Fruit fly (Drosophila melanogaster) whole organism, wandering third instar larva: Measurements from ENCODE around the gene wapl.

ENCODE experiments used
- Abd-B ChIP-seq: fragments of >200 bp; optimal IDR thresholded peaks from 2 replicates; lab custom pipeline; 2017; ENCODE audit warnings: missing biosample characterization, missing genetic modification characterization
- CG32264 ChIP-seq: fragments of 200-800 bp; sonication (Bioruptor generic); optimal IDR thresholded peaks from 2 replicates; lab custom pipeline; 2016; ENCODE audit warnings: missing biosample characterization, missing genetic modification characterization
- CG9705 ChIP-seq: fragments of 200-800 bp; sonication (Bioruptor generic); optimal IDR thresholded peaks from 2 replicates; lab custom pipeline; 2018; ENCODE audit warnings: missing biosample characterization, mild to moderate bottlenecking, missing genetic modification characterization
- CrebA ChIP-seq: fragments of 200-800 bp; sonication (Bioruptor generic); optimal IDR thresholded peaks from 2 replicates; lab custom pipeline; 2016; ENCODE audit warnings: missing biosample characterization, mild to moderate bottlenecking, missing genetic modification characterization, borderline replicate concordance
- Dif ChIP-seq: fragments of 200-275, 200-300 bp; sonication (Bioruptor generic); optimal IDR thresholded peaks from 2 replicates; lab custom pipeline; 2018; ENCODE audit warnings: missing biosample characterization, missing genetic modification characterization; ENCODE audit not compliant: partially characterized antibody
- GATAd ChIP-seq: sonication (Bioruptor generic); optimal IDR thresholded peaks from 2 replicates; lab custom pipeline; 2016; ENCODE audit warnings: missing biosample characterization, missing genetic modification characterization
- HLH106 ChIP-seq: fragments of 200-800 bp; optimal IDR thresholded peaks from 3 replicates; lab custom pipeline; 2019; ENCODE audit warnings: missing biosample characterization, mild to moderate bottlenecking, missing genetic modification characterization, moderate library complexity
- Hnf4 ChIP-seq: fragments of 200-800 bp; sonication (Bioruptor generic); optimal IDR thresholded peaks from 2 replicates; lab custom pipeline; 2016; ENCODE audit warnings: missing biosample characterization, mild to moderate bottlenecking, missing genetic modification characterization
- Hr78 ChIP-seq: fragments of >200 bp; optimal IDR thresholded peaks from 2 replicates; lab custom pipeline; 2017; ENCODE audit warnings: missing biosample characterization, missing genetic modification characterization
- Hr83 ChIP-seq: fragments of 200-300 bp; sonication (Bioruptor generic); optimal IDR thresholded peaks from 2 replicates; lab custom pipeline; 2016; ENCODE audit warnings: missing biosample characterization, mild to moderate bottlenecking, missing genetic modification characterization, moderate library complexity; ENCODE audit not compliant: poor library complexity, severe bottlenecking
- Jra ChIP-seq: sonication (Bioruptor generic); optimal IDR thresholded peaks from 2 replicates; lab custom pipeline; 2016; ENCODE audit warnings: missing biosample characterization, missing genetic modification characterization
- N ChIP-seq: fragments of >200 bp; optimal IDR thresholded peaks from 2 replicates; lab custom pipeline; 2018; ENCODE audit warnings: missing biosample characterization, missing external identifiers, missing genetic modification characterization
- OdsH ChIP-seq: fragments of 200-800 bp; sonication (Bioruptor generic); optimal IDR thresholded peaks from 2 replicates; lab custom pipeline; 2016; ENCODE audit warnings: missing biosample characterization, mild to moderate bottlenecking, missing genetic modification characterization
- Rel ChIP-seq, 2 experiments: fragments of 200-800 bp; sonication (Bioruptor generic) in 1 of 2; optimal IDR thresholded peaks; 2 replicates in 1 of 2; 3 replicates in 1 of 2; lab custom pipeline; 2016 to 2019; ENCODE audit warnings: mild to moderate bottlenecking in 2 of 2, missing biosample characterization in 2 of 2, missing genetic modification characterization in 2 of 2, moderate library complexity in 1 of 2
- Sp1 ChIP-seq: fragments of 200-800 bp; sonication (Bioruptor generic); optimal IDR thresholded peaks from 3 replicates; lab custom pipeline; 2019; ENCODE audit warnings: missing biosample characterization, mild to moderate bottlenecking, missing genetic modification characterization, moderate library complexity
- Vsx2 ChIP-seq: fragments of 200-300, 225-300 bp; sonication (Bioruptor generic); optimal IDR thresholded peaks from 2 replicates; lab custom pipeline; 2018; ENCODE audit warnings: missing biosample characterization, missing genetic modification characterization; ENCODE audit not compliant: partially characterized antibody
- br ChIP-seq: fragments of 200-800 bp; sonication (Bioruptor generic); optimal IDR thresholded peaks from 2 replicates; lab custom pipeline; 2016; ENCODE audit warnings: missing biosample characterization, missing genetic modification characterization
- dsf ChIP-seq: sonication (Bioruptor generic); optimal IDR thresholded peaks from 2 replicates; lab custom pipeline; 2016; ENCODE audit warnings: missing biosample characterization, missing genetic modification characterization, borderline replicate concordance
- ey ChIP-seq: fragments of 200-800 bp; sonication (Bioruptor generic); optimal IDR thresholded peaks from 2 replicates; lab custom pipeline; 2016; ENCODE audit warnings: missing biosample characterization, missing genetic modification characterization
- foxo ChIP-seq, 2 experiments: fragments of 200-800 bp; sonication (Bioruptor generic); optimal IDR thresholded peaks; 2 replicates in 1 of 2; 3 replicates in 1 of 2; lab custom pipeline; 2016 to 2017; ENCODE audit warnings: missing biosample characterization in 2 of 2, missing genetic modification characterization in 2 of 2
- fru ChIP-seq: fragments of 200-800 bp; sonication (Bioruptor generic); optimal IDR thresholded peaks from 3 replicates; lab custom pipeline; 2016; ENCODE audit warnings: missing biosample characterization, mild to moderate bottlenecking, missing genetic modification characterization
- h ChIP-seq: fragments of 200-800 bp; sonication (Bioruptor generic); optimal IDR thresholded peaks from 3 replicates; lab custom pipeline; 2016; ENCODE audit warnings: missing biosample characterization, mild to moderate bottlenecking, missing genetic modification characterization
- jim ChIP-seq: fragments of 175-275, 200-325 bp; sonication (Bioruptor generic); optimal IDR thresholded peaks from 2 replicates; lab custom pipeline; 2016; ENCODE audit warnings: missing biosample characterization, mild to moderate bottlenecking, missing genetic modification characterization
- lola ChIP-seq: fragments of >200 bp; optimal IDR thresholded peaks from 2 replicates; lab custom pipeline; 2017; ENCODE audit warnings: missing biosample characterization, missing genetic modification characterization
- psq ChIP-seq: fragments of 200-800 bp; sonication (Bioruptor generic); optimal IDR thresholded peaks from 3 replicates; lab custom pipeline; 2017; ENCODE audit warnings: missing biosample characterization, mild to moderate bottlenecking, missing genetic modification characterization, moderate library complexity
- rgr ChIP-seq: fragments of 200-800 bp; sonication (Bioruptor generic); optimal IDR thresholded peaks from 3 replicates; lab custom pipeline; 2016; ENCODE audit warnings: missing biosample characterization, mild to moderate bottlenecking, missing genetic modification characterization
- sage ChIP-seq: fragments of 200-800 bp; sonication (Bioruptor generic); optimal IDR thresholded peaks from 2 replicates; lab custom pipeline; 2016; ENCODE audit warnings: missing biosample characterization, mild to moderate bottlenecking, missing genetic modification characterization
- tai ChIP-seq: sonication (Bioruptor generic); optimal IDR thresholded peaks from 2 replicates; lab custom pipeline; 2016; ENCODE audit warnings: missing biosample characterization, missing genetic modification characterization
- usp ChIP-seq: fragments of >200 bp; optimal IDR thresholded peaks from 2 replicates; lab custom pipeline; 2017; ENCODE audit warnings: missing biosample characterization, missing genetic modification characterization

Gene wapl

dm6 chrX:2158668-2159163 lies at the start of gene wapl:
wapl (minus strand) TSS chrX:2158983.
- TF ChIP-seq rgr (GFP tag; lab: Kevin White, UChicago) (peak; percentile 37), foxo (GFP tag; optimal IDR thresholded peaks at IDR 0.05; lab: Kevin White, UChicago) (peak in 1 of 2 experiments; percentile 39), Jra (GFP tag; lab: Kevin White, UChicago) (peak; percentile 75), psq (GFP tag; lab: Kevin White, UChicago) (peak; percentile 7), jim (no peak), fru (GFP tag; lab: Kevin White, UChicago) (peak; percentile 25), Hr83 (GFP tag; lab: Kevin White, UChicago) (peak; percentile 82), Vsx2 (GFP tag; lab: Kevin White, UChicago) (no peak), h (GFP tag; lab: Kevin White, UChicago) (peak; percentile 27), tai (GFP tag; lab: Kevin White, UChicago) (no peak), Rel (GFP tag; optimal IDR thresholded peaks at IDR 0.05; lab: Kevin White, UChicago) (no peak), Rel (tag; optimal IDR thresholded peaks at IDR 0.05; lab: Kevin White, UChicago) (peak; percentile 6)

- TF ChIP-seq GATAd (GFP tag; lab: Kevin White, UChicago) (no peak), psq (GFP tag; lab: Kevin White, UChicago) (no peak), N (GFP tag; lab: Kevin White, UChicago) (no peak), sage (GFP tag; lab: Kevin White, UChicago) (no peak), rgr (GFP tag; lab: Kevin White, UChicago) (no peak), OdsH (GFP tag; lab: Kevin White, UChicago) (no peak), Hr78 (no peak), Abd-B (GFP tag; lab: Kevin White, UChicago) (no peak), Vsx2 (GFP tag; lab: Kevin White, UChicago) (no peak), Jra (GFP tag; lab: Kevin White, UChicago) (no peak), Hnf4 (GFP tag; lab: Kevin White, UChicago) (no peak), fru (GFP tag; lab: Kevin White, UChicago) (no peak), usp (no peak), Hr83 (GFP tag; lab: Kevin White, UChicago) (no peak), CrebA (GFP tag; lab: Kevin White, UChicago) (no peak), Rel (GFP tag; optimal IDR thresholded peaks at IDR 0.05; lab: Kevin White, UChicago) (no peak), Rel (tag; optimal IDR thresholded peaks at IDR 0.05; lab: Kevin White, UChicago) (no peak), Dif (GFP tag; lab: Kevin White, UChicago) (no peak), Sp1 (GFP tag; lab: Kevin White, UChicago) (no peak), jim (no peak)
Measured at dm6 chrX:2203766-2204165, 45.0 kb upstream of the wapl start, which contains the start of gene FarO. FarO (minus strand) TSS chrX:2203866.

dm6 chrX:2199303-2199702 lies 40.5 kb upstream of the wapl start:
- TF ChIP-seq fru (GFP tag; lab: Kevin White, UChicago) (no peak), dsf (GFP tag; lab: Kevin White, UChicago) (no peak), ey (no peak), h (GFP tag; lab: Kevin White, UChicago) (peak; percentile 22)

dm6 chrX:2198272-2198571 lies 39.4 kb upstream of the wapl start:
- TF ChIP-seq HLH106: no peak
- no peak for TF ChIP-seq Rel (GFP tag; optimal IDR thresholded peaks at IDR 0.05; lab: Kevin White, UChicago)
- peak; percentile 50 for TF ChIP-seq Rel (tag; optimal IDR thresholded peaks at IDR 0.05; lab: Kevin White, UChicago)

- TF ChIP-seq psq (GFP tag; lab: Kevin White, UChicago): no peak
- peak; percentile 28 for TF ChIP-seq Sp1 (GFP tag; lab: Kevin White, UChicago)
- TF ChIP-seq CG9705 (GFP tag; lab: Kevin White, UChicago): no peak
- TF ChIP-seq h (GFP tag; lab: Kevin White, UChicago): peak; percentile 33
- TF ChIP-seq Hnf4 (GFP tag; lab: Kevin White, UChicago): no peak
- TF ChIP-seq lola (GFP tag; lab: Kevin White, UChicago): no peak
- TF ChIP-seq Rel (GFP tag; optimal IDR thresholded peaks at IDR 0.05; lab: Kevin White, UChicago): no peak
- TF ChIP-seq Rel (tag; optimal IDR thresholded peaks at IDR 0.05; lab: Kevin White, UChicago): peak; percentile 97
- TF ChIP-seq CG32264: no peak
- TF ChIP-seq HLH106: peak; percentile 3
- TF ChIP-seq fru (GFP tag; lab: Kevin White, UChicago): peak; percentile 17
- peak; percentile 19 for TF ChIP-seq br (GFP tag; lab: Kevin White, UChicago)
Measured at dm6 chrX:2197414-2198271, 38.9 kb upstream of the wapl start.
